Fruit fly (Drosophila melanogaster) whole organism, embryonic: ENCODE measurements around the gene Dr.
A peak's percentile ranks its signal among the peaks of the same experiment; 100 is the strongest.

Experiments used
- Aef1 ChIP-seq: fragments of 200-800 bp; sonication (Bioruptor generic); IDR thresholded peaks from 3 replicates; pipeline ENCODE4 v1.3.6; 2022; ENCODE audit warnings: missing biosample characterization, missing genetic modification characterization
- Asciz ChIP-seq: fragments of 200-800 bp; sonication (Bioruptor generic); optimal IDR thresholded peaks from 2 replicates; lab custom pipeline; 2017; ENCODE audit warnings: missing biosample characterization, mild to moderate bottlenecking, missing genetic modification characterization, missing genetic modification reagents
- BtbVII ChIP-seq: fragments of 200-800 bp; sonication (Bioruptor generic); optimal IDR thresholded peaks from 3 replicates; lab custom pipeline; 2017; ENCODE audit warnings: missing biosample characterization, mild to moderate bottlenecking, missing genetic modification characterization
- CG10147 ChIP-seq: fragments of 200-800 bp; sonication (Bioruptor generic); optimal IDR thresholded peaks from 2 replicates; lab custom pipeline; 2019; ENCODE audit warnings: missing biosample characterization, mild to moderate bottlenecking, missing genetic modification characterization, moderate library complexity
- CG10462 ChIP-seq: fragments of 200-800 bp; sonication (Bioruptor generic); optimal IDR thresholded peaks from 2 replicates; lab custom pipeline; 2016; ENCODE audit warnings: missing biosample characterization, missing genetic modification characterization
- CG10979 ChIP-seq: fragments of 200-800 bp; sonication (Bioruptor generic); optimal IDR thresholded peaks from 2 replicates; lab custom pipeline; 2018; ENCODE audit warnings: missing biosample characterization, mild to moderate bottlenecking, missing genetic modification characterization, moderate library complexity
- CG11093 ChIP-seq: fragments of 200-800 bp; sonication (Bioruptor generic); IDR thresholded peaks from 3 replicates; pipeline ENCODE4 v1.3.6; 2022; ENCODE audit warnings: missing biosample characterization, missing genetic modification characterization
- CG11695 ChIP-seq: fragments of 200-800 bp; sonication (Bioruptor generic); IDR thresholded peaks from 3 replicates; pipeline ENCODE4 v1.3.6; 2022; ENCODE audit warnings: missing biosample characterization, missing genetic modification characterization
- CG14667 ChIP-seq: fragments of 200-800 bp; sonication (Bioruptor generic); IDR thresholded peaks from 2 replicates; pipeline ENCODE4 v1.3.6; 2022; ENCODE audit warnings: missing biosample characterization, missing genetic modification characterization
- CG1647 ChIP-seq: fragments of 200-800 bp; sonication (Bioruptor generic); optimal IDR thresholded peaks from 3 replicates; lab custom pipeline; 2016; ENCODE audit warnings: missing biosample characterization, missing genetic modification characterization
- CG17328 ChIP-seq: fragments of 200-800 bp; sonication (Bioruptor generic); IDR thresholded peaks from 2 replicates; pipeline ENCODE4 v1.3.6; 2022; ENCODE audit warnings: missing biosample characterization, missing genetic modification characterization
- CG17359 ChIP-seq: fragments of 200-800 bp; sonication (Bioruptor generic); optimal IDR thresholded peaks from 3 replicates; lab custom pipeline; 2018; ENCODE audit warnings: missing biosample characterization, mild to moderate bottlenecking, missing genetic modification characterization, moderate library complexity
- CG18764 ChIP-seq: fragments of 200-800 bp; sonication (Bioruptor generic); optimal IDR thresholded peaks from 3 replicates; lab custom pipeline; 2016; ENCODE audit warnings: missing biosample characterization, missing genetic modification characterization
- CG3838 ChIP-seq: fragments of 200-800 bp; sonication (Bioruptor generic); optimal IDR thresholded peaks from 3 replicates; lab custom pipeline; 2016; ENCODE audit warnings: missing biosample characterization, missing genetic modification characterization
- CG4730 ChIP-seq: fragments of 200-800 bp; sonication (Bioruptor generic); IDR thresholded peaks from 2 replicates; pipeline ENCODE4 v1.3.6; 2022; ENCODE audit warnings: missing biosample characterization, missing genetic modification characterization
- CG8388 ChIP-seq: fragments of 200-800 bp; sonication (Bioruptor generic); optimal IDR thresholded peaks from 2 replicates; lab custom pipeline; 2019; ENCODE audit warnings: missing biosample characterization, mild to moderate bottlenecking, missing genetic modification characterization, moderate library complexity
- CG9437 ChIP-seq: fragments of 200-800 bp; sonication (Bioruptor generic); optimal IDR thresholded peaks from 2 replicates; lab custom pipeline; 2018; ENCODE audit warnings: missing biosample characterization, mild to moderate bottlenecking, missing genetic modification characterization
- D19B ChIP-seq: fragments of 200-800 bp; sonication (Bioruptor generic); optimal IDR thresholded peaks from 2 replicates; lab custom pipeline; 2017; ENCODE audit warnings: missing biosample characterization, mild to moderate bottlenecking, missing genetic modification characterization
- Deaf1 ChIP-seq: fragments of 200-800 bp; optimal IDR thresholded peaks from 3 replicates; lab custom pipeline; 2019; ENCODE audit warnings: missing biosample characterization, mild to moderate bottlenecking, missing genetic modification characterization, moderate library complexity
- Dp ChIP-seq: fragments of 200-800 bp; sonication (Bioruptor generic); optimal IDR thresholded peaks from 2 replicates; lab custom pipeline; 2018; ENCODE audit warnings: missing biosample characterization, mild to moderate bottlenecking, missing genetic modification characterization, moderate library complexity
- E2f1 ChIP-seq: fragments of 200-800 bp; sonication (Bioruptor generic); IDR thresholded peaks from 2 replicates; pipeline ENCODE4 v1.3.6; 2022; ENCODE audit warnings: missing biosample characterization, missing genetic modification characterization
- Ets65A ChIP-seq: fragments of 200-800 bp; sonication (Bioruptor generic); peaks from one replicate; lab custom pipeline; 2016; ENCODE audit warnings: missing biosample characterization, missing genetic modification characterization
- Hmr ChIP-seq: fragments of 200-800 bp; sonication (Bioruptor generic); optimal IDR thresholded peaks from 3 replicates; lab custom pipeline; 2017; ENCODE audit warnings: mild to moderate bottlenecking, missing biosample characterization, missing genetic modification reagents, missing genetic modification characterization
- Kr ChIP-seq: fragments of 200-800 bp; sonication (Bioruptor generic); optimal IDR thresholded peaks from 2 replicates; lab custom pipeline; 2017; ENCODE audit warnings: missing biosample characterization, mild to moderate bottlenecking, missing genetic modification characterization
- Max ChIP-seq: fragments of 200-800 bp; sonication (Bioruptor generic); optimal IDR thresholded peaks from 2 replicates; lab custom pipeline; 2016; ENCODE audit warnings: missing biosample characterization, mild to moderate bottlenecking, missing genetic modification characterization
- Nf-YB ChIP-seq: fragments of 200-800 bp; sonication (Bioruptor generic); optimal IDR thresholded peaks from 3 replicates; lab custom pipeline; 2019; ENCODE audit warnings: missing biosample characterization, mild to moderate bottlenecking, missing genetic modification characterization, moderate library complexity
- Oli ChIP-seq: fragments of 200-800 bp; sonication (Bioruptor generic); optimal IDR thresholded peaks from 2 replicates; lab custom pipeline; 2018; ENCODE audit warnings: missing biosample characterization, mild to moderate bottlenecking, missing genetic modification characterization, moderate library complexity
- ara ChIP-seq: fragments of 200-800 bp; sonication (Bioruptor generic); IDR thresholded peaks from 2 replicates; pipeline ENCODE4 v1.3.6; 2022; ENCODE audit warnings: missing biosample characterization, missing genetic modification characterization
- bbx ChIP-seq: fragments of 200-800 bp; sonication (Bioruptor generic); IDR thresholded peaks from 2 replicates; pipeline ENCODE4 v1.3.6; 2022; ENCODE audit warnings: missing biosample characterization, missing genetic modification characterization; ENCODE audit not compliant: partially characterized antibody
- bigmax ChIP-seq: fragments of 200-800 bp; sonication (Bioruptor generic); optimal IDR thresholded peaks from 2 replicates; lab custom pipeline; 2018; ENCODE audit warnings: missing biosample characterization, mild to moderate bottlenecking, missing genetic modification characterization
- btn ChIP-seq: fragments of 200-800 bp; sonication (Bioruptor generic); optimal IDR thresholded peaks from 2 replicates; lab custom pipeline; 2016; ENCODE audit warnings: missing biosample characterization, missing genetic modification characterization
- chif ChIP-seq, 2 experiments: fragments of 200-800 bp; sonication (Bioruptor generic); optimal IDR thresholded peaks; 3 replicates each; lab custom pipeline; 2016; ENCODE audit warnings: missing biosample characterization in 2 of 2, missing genetic modification characterization in 2 of 2
- fd96Cb ChIP-seq: fragments of 200-800 bp; sonication (Bioruptor generic); optimal IDR thresholded peaks from 2 replicates; lab custom pipeline; 2018; ENCODE audit warnings: missing biosample characterization, mild to moderate bottlenecking, missing genetic modification characterization, moderate library complexity
- fru ChIP-seq: fragments of >200 bp; optimal IDR thresholded peaks from 2 replicates; lab custom pipeline; 2017
- gem ChIP-seq: fragments of 200-800 bp; sonication (Bioruptor generic); optimal IDR thresholded peaks from 2 replicates; lab custom pipeline; 2019; ENCODE audit warnings: missing biosample characterization, mild to moderate bottlenecking, missing genetic modification characterization, moderate library complexity
- hb ChIP-seq: fragments of 200-800 bp; sonication (Bioruptor generic); IDR thresholded peaks from 3 replicates; pipeline ENCODE4 v1.3.6; 2022; ENCODE audit warnings: missing biosample characterization, missing genetic modification characterization; ENCODE audit not compliant: partially characterized antibody
- insv ChIP-seq, 2 experiments: fragments of 200-800 bp; sonication (Bioruptor generic); optimal IDR thresholded peaks; 3 replicates each; lab custom pipeline; 2016 to 2018; ENCODE audit warnings: missing biosample characterization in 2 of 2, missing genetic modification characterization in 2 of 2
- kay ChIP-seq: fragments of 200-800 bp; sonication (Bioruptor generic); optimal IDR thresholded peaks from 2 replicates; lab custom pipeline; 2016; ENCODE audit warnings: missing biosample characterization, missing genetic modification characterization
- lab ChIP-seq: fragments of 200-800 bp; sonication (Bioruptor generic); optimal IDR thresholded peaks from 3 replicates; lab custom pipeline; 2017; ENCODE audit warnings: missing biosample characterization, missing genetic modification characterization, mild to moderate bottlenecking, moderate library complexity, missing genetic modification reagents
- mld ChIP-seq: fragments of 200-800 bp; sonication (Bioruptor generic); IDR thresholded peaks from 3 replicates; pipeline ENCODE4 v1.3.6; 2022; ENCODE audit warnings: missing biosample characterization, missing genetic modification characterization; ENCODE audit not compliant: partially characterized antibody
- nau ChIP-seq: fragments of 200-800 bp; sonication (Bioruptor generic); optimal IDR thresholded peaks from 3 replicates; lab custom pipeline; 2017; ENCODE audit warnings: missing biosample characterization, mild to moderate bottlenecking, missing genetic modification characterization, missing genetic modification reagents
- pros ChIP-seq: fragments of 200-800 bp; sonication (Bioruptor generic); optimal IDR thresholded peaks from 3 replicates; lab custom pipeline; 2019; ENCODE audit warnings: missing biosample characterization, mild to moderate bottlenecking, missing genetic modification characterization, moderate library complexity
- scrt ChIP-seq: fragments of 200-800 bp; sonication (Bioruptor generic); optimal IDR thresholded peaks from 2 replicates; lab custom pipeline; 2018; ENCODE audit warnings: missing biosample characterization, mild to moderate bottlenecking, missing genetic modification characterization, moderate library complexity
- sens ChIP-seq: fragments of 200-800 bp; sonication (Bioruptor generic); peaks from one replicate; lab custom pipeline; 2016; ENCODE audit warnings: missing biosample characterization, missing genetic modification characterization
- slou ChIP-seq: fragments of 200-800 bp; sonication (Bioruptor generic); optimal IDR thresholded peaks from 3 replicates; lab custom pipeline; 2016; ENCODE audit warnings: missing biosample characterization, missing genetic modification characterization
- stwl ChIP-seq: fragments of 200-800 bp; sonication (Bioruptor generic); optimal IDR thresholded peaks from 3 replicates; lab custom pipeline; 2018; ENCODE audit warnings: missing biosample characterization, mild to moderate bottlenecking, missing genetic modification characterization, moderate library complexity
- tap ChIP-seq: fragments of 200-800 bp; optimal IDR thresholded peaks from 3 replicates; lab custom pipeline; 2019; ENCODE audit warnings: missing biosample characterization, mild to moderate bottlenecking, missing genetic modification characterization, moderate library complexity
- tgo ChIP-seq: fragments of 200-800 bp; sonication (Bioruptor generic); IDR thresholded peaks from 3 replicates; pipeline ENCODE4 v1.3.6; 2022; ENCODE audit warnings: missing biosample characterization, missing genetic modification characterization
- vnd ChIP-seq: fragments of 200-800 bp; sonication (Bioruptor generic); IDR thresholded peaks from 3 replicates; pipeline ENCODE4 v1.3.6; 2022; ENCODE audit warnings: missing biosample characterization, missing genetic modification characterization; ENCODE audit not compliant: partially characterized antibody
- wdn ChIP-seq: fragments of 200-800 bp; sonication (Bioruptor generic); IDR thresholded peaks from 2 replicates; pipeline ENCODE4 v1.3.6; 2022; ENCODE audit warnings: missing biosample characterization, missing genetic modification characterization

The Dr gene

DNA sequence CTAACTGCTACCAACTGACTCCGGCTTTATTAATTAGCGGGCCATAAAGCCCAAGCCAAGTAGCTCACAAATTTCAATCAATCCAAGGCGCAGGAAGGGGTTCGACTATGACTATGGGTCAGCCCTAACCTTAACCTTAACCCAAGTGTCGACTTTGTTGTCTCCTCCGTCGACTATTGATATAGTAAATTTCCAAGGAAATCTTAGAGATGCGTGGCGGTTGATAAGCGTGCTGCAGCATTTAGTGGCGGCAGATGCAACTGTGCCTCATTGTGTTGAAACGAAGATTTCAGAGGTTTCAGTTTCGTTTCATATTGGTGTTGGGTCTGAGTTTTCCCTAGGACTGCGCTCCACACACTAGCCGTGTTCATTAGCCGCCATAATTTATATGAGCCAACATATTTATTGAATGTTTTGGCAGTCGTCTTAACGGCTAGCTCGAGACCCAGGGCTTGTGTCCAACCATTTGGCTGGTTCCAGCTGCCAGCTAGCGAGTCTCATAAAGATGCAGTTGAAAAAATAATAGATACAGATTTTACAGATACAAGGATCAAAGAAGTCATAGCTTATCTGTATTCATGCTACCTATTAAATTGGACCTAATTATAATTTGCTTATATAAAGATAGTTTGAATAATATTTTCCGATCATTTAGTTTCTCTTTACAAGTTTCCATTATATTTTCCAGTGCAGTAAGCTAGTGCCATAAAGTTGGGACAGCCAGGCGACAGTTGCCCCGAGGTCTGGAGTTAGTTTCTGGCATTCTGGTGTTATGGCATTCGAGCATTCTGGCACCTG lies 8.8 kb upstream of the Dr start (continued):
- TF ChIP-seq ara (no peak), sens (GFP tag; lab: Kevin White, UChicago) (peak; percentile 75), CG10147 (GFP tag; lab: Kevin White, UChicago) (no peak), kay (no peak), CG18764 (GFP tag; lab: Kevin White, UChicago) (no peak), fd96Cb (no peak), chif (GFP tag; optimal IDR thresholded peaks at IDR 0.05; lab: Kevin White, UChicago) (peak in 1 of 2 experiments; percentile 5), CG10462 (GFP tag; lab: Kevin White, UChicago) (no peak), Ets65A (GFP tag; lab: Kevin White, UChicago) (no peak), scrt (GFP tag; lab: Kevin White, UChicago) (no peak), gem (peak; percentile 39), btn (GFP tag; lab: Kevin White, UChicago) (no peak), CG4730 (no peak), mld (GFP tag; lab: Robert Waterston, UW) (no peak), fru (lab: Kevin White, UChicago) (no peak), Oli (tag; lab: Kevin White, UChicago) (no peak), wdn (GFP tag; lab: Robert Waterston, UW) (no peak), Max (GFP tag; lab: Kevin White, UChicago) (no peak), vnd (no peak), Kr (GFP tag; lab: Kevin White, UChicago) (no peak), BtbVII (no peak), CG17328 (GFP tag; lab: Robert Waterston, UW) (no peak), E2f1 (GFP tag; lab: Robert Waterston, UW) (no peak), stwl (tag; lab: Kevin White, UChicago) (no peak), bigmax (GFP tag; lab: Kevin White, UChicago) (no peak), insv (GFP tag; optimal IDR thresholded peaks at IDR 0.05; lab: Kevin White, UChicago) (no peak), CG8388 (GFP tag; lab: Kevin White, UChicago) (no peak), CG11695 (GFP tag; lab: Robert Waterston, UW) (no peak), CG9437 (no peak), Dp (GFP tag; lab: Kevin White, UChicago) (no peak), pros (no peak), tgo (GFP tag; lab: Robert Waterston, UW) (no peak), Aef1 (GFP tag; lab: Robert Waterston, UW) (no peak), CG3838 (GFP tag; lab: Kevin White, UChicago) (no peak), CG11093 (GFP tag; lab: Robert Waterston, UW) (no peak), hb (GFP tag; lab: Robert Waterston, UW) (no peak), Nf-YB (no peak), CG17359 (tag; lab: Kevin White, UChicago) (no peak), CG10979 (peak; percentile 49), CG14667 (GFP tag; lab: Robert Waterston, UW) (no peak), Deaf1 (tag; lab: Kevin White, UChicago) (no peak), slou (no peak), CG1647 (GFP tag; lab: Kevin White, UChicago) (no peak), bbx (GFP tag; lab: Robert Waterston, UW) (no peak), nau (no peak), Hmr (GFP tag; lab: Kevin White, UChicago) (no peak), tap (no peak), lab (GFP tag; lab: Kevin White, UChicago) (no peak), Asciz (no peak), D19B (GFP tag; lab: Kevin White, UChicago) (no peak)
